Worm (Caenorhabditis elegans) whole organism, late embryonic: ENCODE data around the gene C09B9.1.

ENCODE experiments used
- F13H6.1 ChIP-seq: sonication (generic microtip); optimal IDR thresholded peaks from 2 replicates; lab custom pipeline; 2016; ENCODE audit warnings: missing genetic modification characterization, missing compliant biosample characterization
- T23F11.4 ChIP-seq: fragments of 200-800 bp; sonication (Bioruptor generic); optimal IDR thresholded peaks from 2 replicates; lab custom pipeline; 2018; ENCODE audit warnings: mild to moderate bottlenecking, missing genetic modification characterization, missing compliant biosample characterization
- ama-1 ChIP-seq: fragments of 150-350 bp; optimal IDR thresholded peaks from 2 replicates; lab custom pipeline; 2014
- ceh-14 ChIP-seq: sonication (generic microtip); optimal IDR thresholded peaks from 2 replicates; lab custom pipeline; 2016; ENCODE audit warnings: missing genotype, missing genetic modification characterization, missing compliant biosample characterization
- ceh-18 ChIP-seq: sonication (generic microtip); optimal IDR thresholded peaks from 2 replicates; lab custom pipeline; 2016; ENCODE audit warnings: missing genetic modification characterization, missing compliant biosample characterization
- ceh-19 ChIP-seq: fragments of 200-800 bp; sonication (Bioruptor generic); optimal IDR thresholded peaks from 2 replicates; lab custom pipeline; 2018; ENCODE audit warnings: mild to moderate bottlenecking, missing genetic modification characterization, missing compliant biosample characterization
- ceh-2 ChIP-seq: sonication (generic microtip); optimal IDR thresholded peaks from 2 replicates; lab custom pipeline; 2016; ENCODE audit warnings: missing genotype, missing genetic modification characterization, missing compliant biosample characterization
- ceh-30 ChIP-seq: fragments of 150-350 bp; optimal IDR thresholded peaks from 2 replicates; lab custom pipeline; 2014; ENCODE audit warnings: missing biosample characterization, missing genetic modification characterization
- ceh-6 ChIP-seq: fragments of 200-800 bp; sonication (Bioruptor generic); optimal IDR thresholded peaks from 2 replicates; lab custom pipeline; 2018; ENCODE audit warnings: mild to moderate bottlenecking, missing genetic modification characterization, missing compliant biosample characterization
- dmd-4 ChIP-seq: sonication (generic microtip); optimal IDR thresholded peaks from 2 replicates; lab custom pipeline; 2016; ENCODE audit warnings: borderline replicate concordance, missing genetic modification characterization, missing compliant biosample characterization
- elt-2 ChIP-seq: sonication (generic microtip); optimal IDR thresholded peaks from 2 replicates; lab custom pipeline; 2016; ENCODE audit warnings: missing genetic modification reagents, missing genetic modification characterization, missing compliant biosample characterization
- eyg-1 ChIP-seq: sonication (generic microtip); optimal IDR thresholded peaks from 2 replicates; lab custom pipeline; 2016; ENCODE audit warnings: missing genotype, missing genetic modification characterization, missing compliant biosample characterization
- fkh-6 ChIP-seq: sonication (generic microtip); optimal IDR thresholded peaks from 2 replicates; lab custom pipeline; 2016; ENCODE audit warnings: missing genetic modification characterization, missing compliant biosample characterization
- hlh-13 ChIP-seq: fragments of 200-800 bp; sonication (Bioruptor generic); optimal IDR thresholded peaks from 2 replicates; lab custom pipeline; 2018; ENCODE audit warnings: mild to moderate bottlenecking, missing genetic modification characterization, missing compliant biosample characterization
- hlh-15 ChIP-seq: sonication (generic microtip); optimal IDR thresholded peaks from 2 replicates; lab custom pipeline; 2016; ENCODE audit warnings: missing genetic modification characterization, missing compliant biosample characterization
- hlh-30 ChIP-seq: sonication (generic microtip); optimal IDR thresholded peaks from 2 replicates; lab custom pipeline; 2017; ENCODE audit warnings: antibody characterized with exemption, missing genetic modification characterization, missing compliant biosample characterization; ENCODE audit not compliant: insufficient read depth
- hlh-8 ChIP-seq: sonication (generic microtip); optimal IDR thresholded peaks from 2 replicates; lab custom pipeline; 2016; ENCODE audit warnings: missing genotype, missing genetic modification characterization, missing compliant biosample characterization
- madf-2 ChIP-seq: sonication (generic microtip); optimal IDR thresholded peaks from 2 replicates; lab custom pipeline; 2017; ENCODE audit warnings: missing genetic modification characterization, missing compliant biosample characterization
- mec-3 ChIP-seq: sonication (generic microtip); optimal IDR thresholded peaks from 2 replicates; lab custom pipeline; 2016; ENCODE audit warnings: borderline replicate concordance, missing genetic modification characterization, missing compliant biosample characterization
- nhr-11 ChIP-seq: fragments of 150-350 bp; optimal IDR thresholded peaks from 2 replicates; lab custom pipeline; 2014; ENCODE audit warnings: missing biosample characterization, missing genetic modification characterization
- npax-4 ChIP-seq: sonication (generic microtip); optimal IDR thresholded peaks from 2 replicates; lab custom pipeline; 2016; ENCODE audit warnings: missing genetic modification characterization, missing compliant biosample characterization
- pat-9 ChIP-seq: fragments of 200-800 bp; sonication (Bioruptor generic); optimal IDR thresholded peaks from 2 replicates; lab custom pipeline; 2018; ENCODE audit warnings: mild to moderate bottlenecking, missing genetic modification characterization, moderate library complexity, missing compliant biosample characterization
- pha-2 ChIP-seq: sonication (generic microtip); optimal IDR thresholded peaks from 2 replicates; lab custom pipeline; 2017; ENCODE audit warnings: mild to moderate bottlenecking, missing genetic modification characterization, missing compliant biosample characterization
- ref-2 ChIP-seq: sonication (generic microtip); optimal IDR thresholded peaks from 2 replicates; lab custom pipeline; 2016; ENCODE audit warnings: missing genetic modification characterization, missing compliant biosample characterization
- rnt-1 ChIP-seq: sonication (generic microtip); optimal IDR thresholded peaks from 2 replicates; lab custom pipeline; 2016; ENCODE audit warnings: missing genetic modification characterization, missing compliant biosample characterization
- sdc-2 ChIP-seq: sonication (generic microtip); optimal IDR thresholded peaks from 2 replicates; lab custom pipeline; 2016; ENCODE audit warnings: missing genotype, missing genetic modification characterization, missing compliant biosample characterization
- sox-4 ChIP-seq: sonication (generic microtip); optimal IDR thresholded peaks from 2 replicates; lab custom pipeline; 2017; ENCODE audit warnings: mild to moderate bottlenecking, missing genetic modification characterization, inconsistent platforms, missing compliant biosample characterization
- tbx-7 ChIP-seq: sonication (generic microtip); optimal IDR thresholded peaks from 2 replicates; lab custom pipeline; 2016; ENCODE audit warnings: missing genotype, missing genetic modification characterization, missing compliant biosample characterization
- ttx-3 ChIP-seq: sonication (generic microtip); optimal IDR thresholded peaks from 2 replicates; lab custom pipeline; 2016; ENCODE audit warnings: missing genetic modification reagents, missing genetic modification characterization, missing compliant biosample characterization
- unc-3 ChIP-seq, 2 experiments: fragments of 200-800 bp in 1 of 2; sonication (Bioruptor generic) in 1 of 2; sonication (generic microtip) in 1 of 2; conservative IDR thresholded peaks in 1 of 2; optimal IDR thresholded peaks in 1 of 2; 2 replicates each; pipeline versions ENCODE4 v1.3.6 to Lab custom; 2016 to 2022; ENCODE audit warnings: missing compliant biosample characterization in 2 of 2, missing genetic modification characterization in 2 of 2, missing genetic modification reagents in 1 of 2

The C09B9.1 gene

ce11 chrIV:5037489-5037888, at the start of gene C09B9.1:
C09B9.1 (plus strand) TSS chrIV:5037789.
- no peak for TF ChIP-seq madf-2 (tag; lab: Kevin White, UChicago)
- TF ChIP-seq ceh-30, result no peak
- TF ChIP-seq eyg-1, result no peak
- TF ChIP-seq ceh-14 (tag; lab: Kevin White, UChicago), result no peak

- no peak for TF ChIP-seq eyg-1
- no peak for TF ChIP-seq hlh-13 (GFP tag; lab: Kevin White, UChicago)
- no peak for TF ChIP-seq F13H6.1 (tag; lab: Kevin White, UChicago)
- no peak for TF ChIP-seq hlh-15 (tag; lab: Kevin White, UChicago)
- no peak for TF ChIP-seq ceh-18 (tag; lab: Kevin White, UChicago)
- no peak for TF ChIP-seq dmd-4
- TF ChIP-seq ref-2 (tag; lab: Kevin White, UChicago), result no peak
Measured at ce11 chrIV:4988531-4988930, 49.1 kb upstream of the C09B9.1 start, which contains the start of gene E03H12.7. E03H12.7 (minus strand) TSS chrIV:4988631.

- TF ChIP-seq elt-2 (tag; lab: Kevin White, UChicago) (no peak), ceh-6 (GFP tag; lab: Kevin White, UChicago) (no peak)
- TF ChIP-seq, all 69 proteins: peak for 0
Measured at ce11 chrIV:4992089-4992488, 45.5 kb upstream of the C09B9.1 start, which contains the start of gene str-162. str-162 (plus strand) TSS chrIV:4992389.

ce11 chrIV:4993128-4993527, 44.5 kb upstream of the C09B9.1 start:
- no peak for TF ChIP-seq tbx-7 (tag; lab: Kevin White, UChicago)
- TF ChIP-seq fkh-6 (tag; lab: Kevin White, UChicago), result no peak
- TF ChIP-seq, all 69 proteins: peak for 0

- TF ChIP-seq rnt-1 (tag; lab: Kevin White, UChicago) (no peak), ttx-3 (tag; lab: Kevin White, UChicago) (no peak), ceh-2 (tag; lab: Kevin White, UChicago) (no peak), T23F11.4 (GFP tag; lab: Kevin White, UChicago) (no peak)
- TF ChIP-seq, all 69 proteins: peak for 0
Measured at ce11 chrIV:4995842-4996241, 41.7 kb upstream of the C09B9.1 start, which contains the start of gene ssq-2. ssq-2 (plus strand) TSS chrIV:4996142.

- TF ChIP-seq nhr-11 (no peak), pha-2 (no peak), ref-2 (tag; lab: Kevin White, UChicago) (peak; percentile 4), fkh-6 (tag; lab: Kevin White, UChicago) (no peak), unc-3 (GFP tag; conservative IDR thresholded peaks at IDR 0.05; lab: Robert Waterston, UW) (no peak), unc-3 (tag; optimal IDR thresholded peaks at IDR 0.05; lab: Kevin White, UChicago) (no peak), hlh-8 (no peak), T23F11.4 (GFP tag; lab: Kevin White, UChicago) (no peak)
Measured at ce11 chrIV:4996956-4997355, 40.6 kb upstream of the C09B9.1 start.

ce11 chrIV:5002448-5002847, 35.1 kb upstream of the C09B9.1 start, which contains the start of gene pes-1:
pes-1 (plus strand) TSS chrIV:5002748.
- TF ChIP-seq pha-2 (no peak), sdc-2 (tag; lab: Kevin White, UChicago) (no peak), npax-4 (tag; lab: Kevin White, UChicago) (no peak), ama-1 (lab: Kevin White, UChicago) (no peak), ceh-19 (GFP tag; lab: Kevin White, UChicago) (no peak), sox-4 (tag; lab: Kevin White, UChicago) (no peak), mec-3 (tag; lab: Kevin White, UChicago) (no peak), hlh-30 (no peak), pat-9 (tag; lab: Kevin White, UChicago) (no peak)
